Fruit fly (Drosophila melanogaster): Measurements from ENCODE around the gene HP1D3csd.
A peak's percentile ranks its signal among the peaks of the same experiment; 100 is the strongest.

The HP1D3csd gene

dm6 chrX:19179696-19180255 lies 10.2 kb upstream of the HP1D3csd start, which contains the start of the genes CG7556 and CG7453 (continued):
- TF ChIP-seq kah (GFP tag; optimal IDR thresholded peaks at IDR 0.05) (no peak), Mrtf (GFP tag; IDR thresholded peaks at IDR 0.05) (no peak), CG17186 (GFP tag; optimal IDR thresholded peaks at IDR 0.05) (peak; percentile 23), schlank (tag; optimal IDR thresholded peaks at IDR 0.05) (peak; percentile 7), CG9609 (GFP tag; optimal IDR thresholded peaks at IDR 0.05) (peak; percentile 77), CG30431 (GFP tag; optimal IDR thresholded peaks at IDR 0.05) (peak; percentile 45), CG8089 (GFP tag; optimal IDR thresholded peaks at IDR 0.05) (peak; percentile 29), grn (GFP tag; optimal IDR thresholded peaks at IDR 0.05) (peak; percentile 2), CG31388 (GFP tag; optimal IDR thresholded peaks at IDR 0.05) (peak; percentile 9), NfI (GFP tag; optimal IDR thresholded peaks at IDR 0.05) (peak; percentile 76), CG3281 (GFP tag; optimal IDR thresholded peaks at IDR 0.05) (peak; percentile 62), Med (GFP tag) (peak; percentile 90), zen2 (GFP tag; IDR thresholded peaks at IDR 0.05; ENCODE audit: partially characterized antibody) (no peak), Oli (tag; optimal IDR thresholded peaks at IDR 0.05) (peak; percentile 69), Chrac-16 (GFP tag; optimal IDR thresholded peaks at IDR 0.05) (peak; percentile 82), dm (GFP tag; optimal IDR thresholded peaks at IDR 0.05) (peak; percentile 79), lmd (GFP tag; IDR thresholded peaks at IDR 0.05) (peak; percentile 56), CG11504 (tag; optimal IDR thresholded peaks at IDR 0.05) (peak; percentile 78), Ptx1 (GFP tag; IDR thresholded peaks at IDR 0.05) (peak; percentile 73), CG10274 (GFP tag; optimal IDR thresholded peaks at IDR 0.05) (peak; percentile 17), CG10267 (tag; optimal IDR thresholded peaks at IDR 0.05) (peak; percentile 76), CG2712 (tag; optimal IDR thresholded peaks at IDR 0.05) (peak; percentile 80), Pdp1 (GFP tag; optimal IDR thresholded peaks at IDR 0.05) (peak; percentile 77), Trl (optimal IDR thresholded peaks at IDR 0.05) (no peak), Trl (GFP tag; optimal IDR thresholded peaks at IDR 0.05) (peak; percentile 62), NK7.1 (GFP tag; optimal IDR thresholded peaks at IDR 0.05) (peak; percentile 50), dimm (GFP tag; IDR thresholded peaks at IDR 0.05) (no peak), Meics (GFP tag; optimal IDR thresholded peaks at IDR 0.05) (peak; percentile 73), CG8281 (tag; optimal IDR thresholded peaks at IDR 0.05) (no peak), pfk (GFP tag; optimal IDR thresholded peaks at IDR 0.05) (no peak), CG9817 (tag; optimal IDR thresholded peaks at IDR 0.05) (peak; percentile 62), CG3407 (GFP tag; optimal IDR thresholded peaks at IDR 0.05) (peak; percentile 35), gsb (GFP tag; IDR thresholded peaks at IDR 0.05) (no peak), caup (GFP tag; optimal IDR thresholded peaks at IDR 0.05; ENCODE audit: severe bottlenecking) (peak; percentile 42), CG12236 (GFP tag; optimal IDR thresholded peaks at IDR 0.05) (peak; percentile 65), al (GFP tag; IDR thresholded peaks at IDR 0.05) (0 out of 2 replicates have a peak, but pooled peaks have one; percentile 16), ato (GFP tag; IDR thresholded peaks at IDR 0.05; ENCODE audit: partially characterized antibody) (no peak), CG32767 (GFP tag; IDR thresholded peaks at IDR 0.05) (peak; percentile 43; the same call in 1 of the 2 replicates), trem (tag; optimal IDR thresholded peaks at IDR 0.05) (peak; percentile 65), CG33213 (GFP tag; optimal IDR thresholded peaks at IDR 0.05) (peak; percentile 56), trh (GFP tag; optimal IDR thresholded peaks at IDR 0.05) (no peak), MTF-1 (GFP tag; optimal IDR thresholded peaks at IDR 0.05; ENCODE audit: borderline replicate concordance) (no peak), CG11456 (GFP tag; IDR thresholded peaks at IDR 0.05) (no peak; the same call in 2 of the 3 replicates), fru (optimal IDR thresholded peaks at IDR 0.05) (no peak), nau (GFP tag; optimal IDR thresholded peaks at IDR 0.05) (peak; percentile 34), HLHmδ (GFP tag; optimal IDR thresholded peaks at IDR 0.05) (no peak), bab2 (GFP tag; optimal IDR thresholded peaks at IDR 0.05) (peak; percentile 83), onecut (GFP tag; IDR thresholded peaks at IDR 0.05) (0 out of 2 replicates have a peak, but pooled peaks have one; percentile 9), CG15514 (GFP tag; optimal IDR thresholded peaks at IDR 0.05) (peak; percentile 65), rib (GFP tag; IDR thresholded peaks at IDR 0.05) (no peak)
